Fruit fly (Drosophila melanogaster) whole organism, embryonic: ENCODE results near the gene Bfc.

Experiments used
- CG10959 ChIP-seq: fragments of 200-800 bp; sonication (Bioruptor generic); IDR thresholded peaks from 2 replicates; pipeline ENCODE4 v1.3.6; 2022; ENCODE audit warnings: missing biosample characterization, missing genetic modification characterization
- CG11560 ChIP-seq: fragments of 200-800 bp; sonication (Bioruptor generic); IDR thresholded peaks from 3 replicates; pipeline ENCODE4 v1.3.6; 2022; ENCODE audit warnings: missing biosample characterization, missing genetic modification characterization
- CG16813 ChIP-seq: fragments of 200-800 bp; sonication (Bioruptor generic); IDR thresholded peaks from 3 replicates; pipeline ENCODE4 v1.3.6; 2022; ENCODE audit warnings: missing biosample characterization, missing genetic modification characterization; ENCODE audit not compliant: partially characterized antibody
- CG2678 ChIP-seq: fragments of 200-800 bp; sonication (Bioruptor generic); optimal IDR thresholded peaks from 3 replicates; lab custom pipeline; 2019; ENCODE audit warnings: missing biosample characterization, mild to moderate bottlenecking, missing genetic modification characterization, moderate library complexity
- CG3281 ChIP-seq: fragments of 200-800 bp; sonication (Bioruptor generic); optimal IDR thresholded peaks from 3 replicates; lab custom pipeline; 2017; ENCODE audit warnings: missing biosample characterization, mild to moderate bottlenecking, missing genetic modification characterization
- CG3838 ChIP-seq: fragments of 200-800 bp; sonication (Bioruptor generic); optimal IDR thresholded peaks from 3 replicates; lab custom pipeline; 2016; ENCODE audit warnings: missing biosample characterization, missing genetic modification characterization
- CG43689 ChIP-seq: fragments of 200-800 bp; sonication (Bioruptor generic); IDR thresholded peaks from 2 replicates; pipeline ENCODE4 v1.3.6; 2022; ENCODE audit warnings: missing biosample characterization, missing genetic modification characterization
- CG5953 ChIP-seq: fragments of 200-800 bp; sonication (Bioruptor generic); IDR thresholded peaks from 2 replicates; pipeline ENCODE4 v1.3.6; 2022; ENCODE audit warnings: missing biosample characterization, missing genetic modification characterization
- CG7271 ChIP-seq: fragments of 200-800 bp; sonication (Bioruptor generic); optimal IDR thresholded peaks from 2 replicates; lab custom pipeline; 2018; ENCODE audit warnings: missing biosample characterization, mild to moderate bottlenecking, missing genetic modification characterization, moderate library complexity
- CG7786 ChIP-seq: fragments of 200-800 bp; sonication (Bioruptor generic); optimal IDR thresholded peaks from 2 replicates; lab custom pipeline; 2016; ENCODE audit warnings: missing biosample characterization, missing genetic modification characterization
- CG9215 ChIP-seq: fragments of 200-800 bp; sonication (Bioruptor generic); IDR thresholded peaks from 2 replicates; pipeline ENCODE4 v1.3.6; 2022; ENCODE audit warnings: missing biosample characterization, missing genetic modification characterization
- CG9609 ChIP-seq: fragments of 200-800 bp; sonication (Bioruptor generic); optimal IDR thresholded peaks from 3 replicates; lab custom pipeline; 2016; ENCODE audit warnings: missing biosample characterization, missing genetic modification characterization
- CTCF ChIP-seq: fragments of 200-800 bp; sonication (Bioruptor generic); optimal IDR thresholded peaks from 2 replicates; lab custom pipeline; 2017; ENCODE audit warnings: missing biosample characterization, mild to moderate bottlenecking, missing genetic modification characterization, moderate library complexity
- Camta ChIP-seq: fragments of 200-800 bp; sonication (Bioruptor generic); optimal IDR thresholded peaks from 2 replicates; lab custom pipeline; 2016; ENCODE audit warnings: missing biosample characterization, missing genetic modification characterization
- Dbx ChIP-seq: fragments of 200-800 bp; sonication (Bioruptor generic); IDR thresholded peaks from 3 replicates; pipeline ENCODE4 v1.3.6; 2022; ENCODE audit warnings: missing biosample characterization, missing genetic modification characterization
- Dek ChIP-seq: fragments of 200-800 bp; sonication (Bioruptor generic); optimal IDR thresholded peaks from 3 replicates; lab custom pipeline; 2019; ENCODE audit warnings: missing biosample characterization, mild to moderate bottlenecking, missing genetic modification characterization, moderate library complexity
- Dfd ChIP-seq, 2 experiments: fragments of >200 bp; optimal IDR thresholded peaks; 2 replicates each; lab custom pipeline; 2017; ENCODE audit warnings: missing biosample characterization in 2 of 2, missing genetic modification characterization in 2 of 2
- Dip3 ChIP-seq: fragments of 200-800 bp; sonication (Bioruptor generic); optimal IDR thresholded peaks from 3 replicates; lab custom pipeline; 2016; ENCODE audit warnings: missing biosample characterization, missing genetic modification characterization
- Drgx ChIP-seq: fragments of 200-800 bp; sonication (Bioruptor generic); IDR thresholded peaks from 2 replicates; pipeline ENCODE4 v1.3.6; 2022; ENCODE audit warnings: missing biosample characterization, missing genetic modification characterization
- E2f2 ChIP-seq: fragments of 200-800 bp; sonication (Bioruptor generic); IDR thresholded peaks from 2 replicates; pipeline ENCODE4 v1.3.6; 2022; ENCODE audit warnings: missing biosample characterization, missing genetic modification characterization
- ERR ChIP-seq: fragments of 200-800 bp; sonication (Bioruptor generic); optimal IDR thresholded peaks from 2 replicates; lab custom pipeline; 2016; ENCODE audit warnings: missing biosample characterization, missing genetic modification characterization
- H2.0 ChIP-seq: fragments of 200-800 bp; sonication (Bioruptor generic); IDR thresholded peaks from 2 replicates; pipeline ENCODE4 v1.3.6; 2022; ENCODE audit warnings: missing biosample characterization, missing genetic modification characterization
- NFAT ChIP-seq: fragments of 200-800 bp; sonication (Bioruptor generic); IDR thresholded peaks from 2 replicates; pipeline ENCODE4 v1.3.6; 2022; ENCODE audit warnings: missing biosample characterization, missing genetic modification characterization
- Oli ChIP-seq: fragments of 200-800 bp; sonication (Bioruptor generic); optimal IDR thresholded peaks from 2 replicates; lab custom pipeline; 2018; ENCODE audit warnings: missing biosample characterization, mild to moderate bottlenecking, missing genetic modification characterization, moderate library complexity
- Spps ChIP-seq: fragments of 200-800 bp; sonication (Bioruptor generic); optimal IDR thresholded peaks from 2 replicates; lab custom pipeline; 2018; ENCODE audit warnings: missing biosample characterization, mild to moderate bottlenecking, missing genetic modification characterization
- Ssrp ChIP-seq: fragments of 200-800 bp; sonication (Bioruptor generic); optimal IDR thresholded peaks from 2 replicates; lab custom pipeline; 2018; ENCODE audit warnings: missing biosample characterization, mild to moderate bottlenecking, missing genetic modification characterization, moderate library complexity
- Taf1 ChIP-seq: fragments of 200-800 bp; sonication (Bioruptor generic); IDR thresholded peaks from 2 replicates; pipeline ENCODE4 v1.3.6; 2022; ENCODE audit warnings: missing biosample characterization, missing genetic modification characterization
- Vsx1 ChIP-seq: fragments of 200-800 bp; sonication (Bioruptor generic); optimal IDR thresholded peaks from 2 replicates; lab custom pipeline; 2017; ENCODE audit warnings: missing biosample characterization, mild to moderate bottlenecking, missing genetic modification characterization, missing genetic modification reagents
- al ChIP-seq: fragments of 200-800 bp; sonication (Bioruptor generic); IDR thresholded peaks from 2 replicates; pipeline ENCODE4 v1.3.6; 2022; ENCODE audit warnings: missing biosample characterization, missing genetic modification characterization
- ash1 ChIP-seq: fragments of 200-800 bp; sonication (Bioruptor generic); optimal IDR thresholded peaks from 2 replicates; lab custom pipeline; 2018; ENCODE audit warnings: missing biosample characterization, mild to moderate bottlenecking, missing genetic modification characterization
- bab2 ChIP-seq: fragments of 200-800 bp; sonication (Bioruptor generic); optimal IDR thresholded peaks from 2 replicates; lab custom pipeline; 2016; ENCODE audit warnings: missing biosample characterization, missing genetic modification characterization
- bigmax ChIP-seq: fragments of 200-800 bp; sonication (Bioruptor generic); optimal IDR thresholded peaks from 2 replicates; lab custom pipeline; 2018; ENCODE audit warnings: missing biosample characterization, mild to moderate bottlenecking, missing genetic modification characterization
- corto ChIP-seq: fragments of 200-800 bp; sonication (Bioruptor generic); optimal IDR thresholded peaks from 2 replicates; lab custom pipeline; 2016; ENCODE audit warnings: missing biosample characterization, mild to moderate bottlenecking, missing genetic modification characterization, moderate library complexity
- en ChIP-seq: fragments of 200-800 bp; sonication (Bioruptor generic); optimal IDR thresholded peaks from 2 replicates; lab custom pipeline; 2016; ENCODE audit warnings: missing biosample characterization, missing genetic modification characterization
- gcm ChIP-seq: fragments of 200-800 bp; sonication (Bioruptor generic); optimal IDR thresholded peaks from 2 replicates; lab custom pipeline; 2019; ENCODE audit warnings: missing biosample characterization, mild to moderate bottlenecking, missing genetic modification characterization, moderate library complexity
- gem ChIP-seq: fragments of 200-800 bp; sonication (Bioruptor generic); optimal IDR thresholded peaks from 2 replicates; lab custom pipeline; 2019; ENCODE audit warnings: missing biosample characterization, mild to moderate bottlenecking, missing genetic modification characterization, moderate library complexity
- jigr1 ChIP-seq: fragments of 200-800 bp; sonication (Bioruptor generic); IDR thresholded peaks from 3 replicates; pipeline ENCODE4 v1.3.6; 2022; ENCODE audit warnings: missing biosample characterization, missing genetic modification characterization
- lola ChIP-seq, 3 experiments: fragments of >200 bp in 2 of 3; fragments of 200-800 bp in 1 of 3; sonication (Bioruptor generic) in 1 of 3; optimal IDR thresholded peaks; 2 replicates each; lab custom pipeline; 2017 to 2019; ENCODE audit warnings: missing biosample characterization in 3 of 3, missing genetic modification characterization in 3 of 3, mild to moderate bottlenecking in 1 of 3, moderate library complexity in 1 of 3
- lov ChIP-seq, 2 experiments: fragments of 200-800 bp in 1 of 2; fragments of >200 bp in 1 of 2; sonication (Bioruptor generic) in 1 of 2; IDR thresholded peaks in 1 of 2; optimal IDR thresholded peaks in 1 of 2; 2 replicates in 1 of 2; 3 replicates in 1 of 2; pipeline versions ENCODE4 v1.3.6 to Lab custom; 2017 to 2022; ENCODE audit warnings: missing biosample characterization in 1 of 2, missing genetic modification characterization in 1 of 2
- luna ChIP-seq: fragments of 200-800 bp; sonication (Bioruptor generic); optimal IDR thresholded peaks from 2 replicates; lab custom pipeline; 2016; ENCODE audit warnings: missing biosample characterization, missing genetic modification characterization
- nerfin-1 ChIP-seq: fragments of 200-800 bp; sonication (Bioruptor generic); optimal IDR thresholded peaks from 3 replicates; lab custom pipeline; 2019; ENCODE audit warnings: missing biosample characterization, mild to moderate bottlenecking, missing genetic modification characterization, moderate library complexity
- repo ChIP-seq: fragments of 200-800 bp; sonication (Bioruptor generic); optimal IDR thresholded peaks from 2 replicates; lab custom pipeline; 2016; ENCODE audit warnings: missing biosample characterization, missing genetic modification characterization
- sens ChIP-seq: fragments of 200-800 bp; sonication (Bioruptor generic); peaks from one replicate; lab custom pipeline; 2016; ENCODE audit warnings: missing biosample characterization, missing genetic modification characterization
- sens-2 ChIP-seq: fragments of 200-800 bp; sonication (Bioruptor generic); IDR thresholded peaks from 2 replicates; pipeline ENCODE4 v1.3.6; 2022; ENCODE audit warnings: missing biosample characterization, missing genetic modification characterization
- slbo ChIP-seq: fragments of 200-800 bp; sonication (Bioruptor generic); IDR thresholded peaks from 2 replicates; pipeline ENCODE4 v1.3.6; 2022; ENCODE audit warnings: missing biosample characterization, missing genetic modification characterization
- slp2 ChIP-seq: fragments of 200-800 bp; sonication (Bioruptor generic); optimal IDR thresholded peaks from 2 replicates; lab custom pipeline; 2016; ENCODE audit warnings: missing biosample characterization, missing genetic modification characterization
- sug ChIP-seq: fragments of 200-800 bp; optimal IDR thresholded peaks from 2 replicates; lab custom pipeline; 2019; ENCODE audit warnings: missing biosample characterization, mild to moderate bottlenecking, missing genetic modification characterization, moderate library complexity
- tll ChIP-seq, 2 experiments: fragments of 200-800 bp in 1 of 2; fragments of >200 bp in 1 of 2; sonication (Bioruptor generic) in 1 of 2; optimal IDR thresholded peaks; 2 replicates each; lab custom pipeline; 2017 to 2019; ENCODE audit warnings: missing biosample characterization in 2 of 2, missing genetic modification characterization in 2 of 2, mild to moderate bottlenecking in 1 of 2, moderate library complexity in 1 of 2
- tup ChIP-seq: fragments of 200-800 bp; sonication (Bioruptor generic); optimal IDR thresholded peaks from 2 replicates; lab custom pipeline; 2016; ENCODE audit warnings: missing biosample characterization, mild to moderate bottlenecking, missing genetic modification characterization, moderate library complexity
- vvl ChIP-seq: fragments of 200-800 bp; sonication (Bioruptor generic); IDR thresholded peaks from 2 replicates; pipeline ENCODE4 v1.3.6; 2022; ENCODE audit warnings: missing biosample characterization, missing genetic modification characterization

Bfc gene

DNA sequence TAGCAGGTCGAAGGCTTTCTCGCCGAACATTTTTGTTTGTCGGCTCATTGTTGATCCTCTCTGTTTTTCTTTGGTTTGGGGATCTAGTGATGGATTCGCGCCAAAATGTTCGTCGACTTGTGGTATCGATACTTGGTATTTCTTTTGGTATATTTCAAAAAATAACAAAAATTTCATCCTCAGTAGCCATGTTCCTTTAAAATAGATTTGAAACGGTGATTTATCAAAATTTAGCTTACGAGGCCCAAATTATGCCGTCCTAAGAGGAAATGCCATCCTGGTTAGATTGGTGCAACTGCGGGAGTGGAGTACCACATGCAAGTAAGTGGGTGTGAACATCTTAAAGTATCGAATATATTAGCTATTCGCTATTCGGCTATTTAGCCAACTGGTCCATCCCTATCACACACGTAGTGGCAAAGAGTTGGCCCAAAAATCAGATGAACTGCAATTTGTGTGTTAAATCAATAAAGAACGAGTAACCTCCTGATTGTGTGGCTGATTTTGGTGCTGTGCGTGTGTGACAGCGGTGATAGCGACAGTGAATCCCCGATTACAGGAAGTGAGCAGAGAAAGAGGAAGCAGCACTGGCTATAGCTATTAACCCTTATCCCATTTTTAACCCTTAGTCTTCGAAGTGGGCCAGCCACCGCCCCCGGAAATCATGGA, 2.7 kb upstream of the Bfc start, which contains the start of the genes Psf1 and Sac1 (continued):
- no peak for TF ChIP-seq Oli
- TF ChIP-seq lov (optimal IDR thresholded peaks at IDR 0.05; lab: Kevin White, UChicago), result no peak
- TF ChIP-seq lov (GFP tag; IDR thresholded peaks at IDR 0.05; lab: Robert Waterston, UW), result no peak
- no peak for TF ChIP-seq gcm (GFP tag; lab: Kevin White, UChicago)
- TF ChIP-seq bab2 (GFP tag; lab: Kevin White, UChicago), result peak; percentile 73
- TF ChIP-seq Spps, result no peak
- TF ChIP-seq bigmax, result no peak
- no peak for TF ChIP-seq CG11560 (tag; lab: Robert Waterston, UW)
- peak; percentile 43; the same call in 1 of the 2 replicates for TF ChIP-seq NFAT (GFP tag; lab: Robert Waterston, UW)
- TF ChIP-seq CG43689, result no peak
- TF ChIP-seq Dbx (GFP tag; lab: Robert Waterston, UW), result no peak
- TF ChIP-seq Dfd (GFP tag; optimal IDR thresholded peaks at IDR 0.05; lab: Kevin White, UChicago), result no peak
- TF ChIP-seq CG16813 (GFP tag; lab: Robert Waterston, UW), result peak; percentile 91
- TF ChIP-seq sens (GFP tag; lab: Kevin White, UChicago), result peak; percentile 87
- TF ChIP-seq ERR (GFP tag; lab: Kevin White, UChicago), result no peak
- peak; percentile 46 for TF ChIP-seq Dip3 (GFP tag; lab: Kevin White, UChicago)
- peak in 1 of 2 experiments; percentile 61 for TF ChIP-seq tll (GFP tag; optimal IDR thresholded peaks at IDR 0.05; lab: Kevin White, UChicago)
- 0 out of 2 replicates have a peak, but pooled peaks have one; percentile 15 for TF ChIP-seq E2f2
- peak; percentile 48 for TF ChIP-seq CG2678
- TF ChIP-seq CG3281 (GFP tag; lab: Kevin White, UChicago), result no peak
- 0 out of 2 replicates have a peak, but pooled peaks have one; percentile 24 for TF ChIP-seq H2.0 (GFP tag; lab: Robert Waterston, UW)
- peak; percentile 27 for TF ChIP-seq repo (GFP tag; lab: Kevin White, UChicago)
- peak; percentile 17 for TF ChIP-seq slp2 (GFP tag; lab: Kevin White, UChicago)
- TF ChIP-seq Taf1 (GFP tag; lab: Robert Waterston, UW), result no peak
- TF ChIP-seq CG5953 (GFP tag; lab: Robert Waterston, UW), result no peak
- TF ChIP-seq lola (GFP tag; optimal IDR thresholded peaks at IDR 0.05; lab: Kevin White, UChicago), result peak in 1 of 3 experiments; percentile 53
- no peak for TF ChIP-seq luna
- peak; percentile 51 for TF ChIP-seq CG9215
- no peak for TF ChIP-seq CTCF (GFP tag; lab: Kevin White, UChicago)
- TF ChIP-seq Dek (tag; lab: Kevin White, UChicago), result peak; percentile 10
- TF ChIP-seq sens-2 (GFP tag; lab: Robert Waterston, UW), result no peak
- no peak for TF ChIP-seq en (GFP tag; lab: Kevin White, UChicago)
- TF ChIP-seq slbo (GFP tag; lab: Robert Waterston, UW), result peak; percentile 64
- TF ChIP-seq Ssrp (tag; lab: Kevin White, UChicago), result peak; percentile 13
- TF ChIP-seq corto, result no peak
- no peak for TF ChIP-seq Drgx (GFP tag; lab: Robert Waterston, UW)
- TF ChIP-seq Vsx1 (GFP tag; lab: Kevin White, UChicago), result no peak
- no peak for TF ChIP-seq CG3838
- TF ChIP-seq jigr1, result no peak
- TF ChIP-seq CG9609, result peak; percentile 36
- TF ChIP-seq vvl, result no peak
- peak; percentile 55 for TF ChIP-seq CG7786 (GFP tag; lab: Kevin White, UChicago)
- TF ChIP-seq CG7271 (tag; lab: Kevin White, UChicago), result no peak
- TF ChIP-seq nerfin-1 (tag; lab: Kevin White, UChicago), result peak; percentile 50
- no peak for TF ChIP-seq tup (GFP tag; lab: Kevin White, UChicago)
- no peak for TF ChIP-seq ash1 (GFP tag; lab: Kevin White, UChicago)
- 0 out of 2 replicates have a peak, but pooled peaks have one; percentile 29 for TF ChIP-seq al
- TF ChIP-seq gem (tag; lab: Kevin White, UChicago), result no peak
- peak; percentile 65 for TF ChIP-seq sug (tag; lab: Kevin White, UChicago)
- TF ChIP-seq Camta (GFP tag; lab: Kevin White, UChicago), result peak; percentile 2
- peak; percentile 84 for TF ChIP-seq CG10959 (GFP tag; lab: Robert Waterston, UW)
